Fruit fly (Drosophila melanogaster): ENCODE data around the gene stai.
A peak's percentile ranks its signal among the peaks of the same experiment; 100 is the strongest.

Gene stai

dm6 chr2L:6088371-6089365, 11.5 kb upstream of the stai start (continued):
- TF ChIP-seq dmrt99B (tag; optimal IDR thresholded peaks at IDR 0.05): peak; percentile 10
- peak; percentile 53 for TF ChIP-seq CG3281 (GFP tag; optimal IDR thresholded peaks at IDR 0.05)
- no peak for TF ChIP-seq pan (optimal IDR thresholded peaks at IDR 0.05)
- peak in 1 of 2 experiments; percentile 39 for TF ChIP-seq pan (GFP tag; optimal IDR thresholded peaks at IDR 0.05 in 1 of 2, IDR thresholded peaks at IDR 0.05 in 1 of 2)
- TF ChIP-seq CG42726 (GFP tag; IDR thresholded peaks at IDR 0.05; ENCODE audit: partially characterized antibody): peak; percentile 100
- peak; percentile 34; the same call in 1 of the 2 replicates for TF ChIP-seq sim (GFP tag; IDR thresholded peaks at IDR 0.05)
- TF ChIP-seq CG14860 (GFP tag; IDR thresholded peaks at IDR 0.05; ENCODE audit: partially characterized antibody): peak; percentile 37; the same call in 1 of the 3 replicates
- TF ChIP-seq grau (tag; optimal IDR thresholded peaks at IDR 0.05): peak; percentile 54
- peak; percentile 65 for TF ChIP-seq CG18599 (GFP tag; optimal IDR thresholded peaks at IDR 0.05)
- no peak for TF ChIP-seq CG6272 (GFP tag; IDR thresholded peaks at IDR 0.05)
- peak; percentile 58 for TF ChIP-seq CG34376 (GFP tag; optimal IDR thresholded peaks at IDR 0.05)
- TF ChIP-seq CG9932 (GFP tag; IDR thresholded peaks at IDR 0.05): peak; percentile 39; the same call in 1 of the 2 replicates
- peak; percentile 25; the same call in 1 of the 2 replicates for TF ChIP-seq lmd (GFP tag; IDR thresholded peaks at IDR 0.05)
- peak; percentile 42; the same call in 1 of the 2 replicates for TF ChIP-seq amos (GFP tag; IDR thresholded peaks at IDR 0.05; ENCODE audit: partially characterized antibody)
- TF ChIP-seq CG16863 (GFP tag; optimal IDR thresholded peaks at IDR 0.05): no peak
- peak; percentile 27 for TF ChIP-seq CG17829 (tag; optimal IDR thresholded peaks at IDR 0.05)
- peak; percentile 3 for TF ChIP-seq fd3F (GFP tag; optimal IDR thresholded peaks at IDR 0.05)
- peak; percentile 46 for TF ChIP-seq lab (GFP tag; optimal IDR thresholded peaks at IDR 0.05)
- peak; percentile 93 for TF ChIP-seq dm (GFP tag; optimal IDR thresholded peaks at IDR 0.05)
- no peak for TF ChIP-seq CG18476 (GFP tag; optimal IDR thresholded peaks at IDR 0.05)
- peak; percentile 4 for TF ChIP-seq NC2β (GFP tag; optimal IDR thresholded peaks at IDR 0.05)
- peak; percentile 40 for TF ChIP-seq mam (GFP tag; optimal IDR thresholded peaks at IDR 0.05)
- peak; percentile 91 for TF ChIP-seq sens (GFP tag)
- no peak for TF ChIP-seq CG14014 (GFP tag; IDR thresholded peaks at IDR 0.05)
- TF ChIP-seq tup (GFP tag; optimal IDR thresholded peaks at IDR 0.05): no peak
- no peak for TF ChIP-seq vnd (GFP tag; IDR thresholded peaks at IDR 0.05; ENCODE audit: partially characterized antibody)
- TF ChIP-seq dpn (GFP tag; optimal IDR thresholded peaks at IDR 0.05): peak in 1 of 2 experiments; percentile 12
- no peak for TF ChIP-seq jumu (GFP tag; optimal IDR thresholded peaks at IDR 0.05)
- TF ChIP-seq Meics (GFP tag; optimal IDR thresholded peaks at IDR 0.05): peak; percentile 49
- peak; percentile 0 for TF ChIP-seq CoRest (tag; optimal IDR thresholded peaks at IDR 0.05)
- no peak for TF ChIP-seq NC2α (GFP tag; optimal IDR thresholded peaks at IDR 0.05)
- peak; percentile 27 for TF ChIP-seq Ssrp (tag; optimal IDR thresholded peaks at IDR 0.05)
- TF ChIP-seq Eip74EF (GFP tag; optimal IDR thresholded peaks at IDR 0.05): peak in 1 of 2 experiments; percentile 45
- TF ChIP-seq NFAT (GFP tag; IDR thresholded peaks at IDR 0.05): peak; percentile 51; the same call in 1 of the 2 replicates
- peak; percentile 29 for TF ChIP-seq CG11504 (tag; optimal IDR thresholded peaks at IDR 0.05)
- TF ChIP-seq psq (GFP tag; optimal IDR thresholded peaks at IDR 0.05): no peak
- peak; percentile 48 for TF ChIP-seq Sox100B (GFP tag; optimal IDR thresholded peaks at IDR 0.05)
- peak; percentile 94 for TF ChIP-seq mirr (GFP tag; optimal IDR thresholded peaks at IDR 0.05)
- no peak for TF ChIP-seq CG12219 (GFP tag; optimal IDR thresholded peaks at IDR 0.05)
- peak; percentile 23 for TF ChIP-seq CG13624 (GFP tag; optimal IDR thresholded peaks at IDR 0.05)
- TF ChIP-seq CG5180 (GFP tag; optimal IDR thresholded peaks at IDR 0.05): peak; percentile 65
- TF ChIP-seq sd (tag; optimal IDR thresholded peaks at IDR 0.05): peak; percentile 87
- no peak for TF ChIP-seq CG4404 (GFP tag; IDR thresholded peaks at IDR 0.05)
- peak; percentile 59; the same call in 1 of the 2 replicates for TF ChIP-seq tna (GFP tag; IDR thresholded peaks at IDR 0.05; ENCODE audit: partially characterized antibody)
- TF ChIP-seq Vsx1 (GFP tag; optimal IDR thresholded peaks at IDR 0.05): peak; percentile 25
- no peak for TF ChIP-seq jigr1 (GFP tag; IDR thresholded peaks at IDR 0.05)
- TF ChIP-seq Dad (GFP tag; optimal IDR thresholded peaks at IDR 0.05): no peak

All from whole organism, embryonic.